Worm (Caenorhabditis elegans) whole organism, mixed stage, embryonic: ENCODE measurements around the gene T02H6.3.

Experiments used
- M03D4.4 ChIP-seq: sonication (generic microtip); optimal IDR thresholded peaks from 2 replicates; lab custom pipeline; 2017; ENCODE audit warnings: mild to moderate bottlenecking, missing genetic modification characterization, missing compliant biosample characterization
- bed-3 ChIP-seq: fragments of 200-800 bp; sonication (Bioruptor generic); optimal IDR thresholded peaks from 3 replicates; lab custom pipeline; 2018; ENCODE audit warnings: mild to moderate bottlenecking, missing genetic modification characterization, moderate library complexity, missing compliant biosample characterization
- ceh-39 ChIP-seq: fragments of 150-350 bp; optimal IDR thresholded peaks from 2 replicates; lab custom pipeline; 2014; ENCODE audit warnings: missing biosample characterization, missing genetic modification characterization
- ceh-43 ChIP-seq: fragments of 200-800 bp; sonication (Bioruptor generic); optimal IDR thresholded peaks from 2 replicates; lab custom pipeline; 2018; ENCODE audit warnings: mild to moderate bottlenecking, missing genetic modification characterization, moderate library complexity, missing compliant biosample characterization
- ces-1 ChIP-seq: fragments of 150-350 bp; optimal IDR thresholded peaks from 2 replicates; lab custom pipeline; 2014; ENCODE audit warnings: missing biosample characterization, missing genetic modification reagents, missing genetic modification characterization
- cnd-1 ChIP-seq: fragments of 200-800 bp; sonication (Bioruptor generic); optimal IDR thresholded peaks from 2 replicates; lab custom pipeline; 2018; ENCODE audit warnings: mild to moderate bottlenecking, missing genetic modification characterization, missing compliant biosample characterization
- drap-1 ChIP-seq: fragments of 200-800 bp; sonication (Bioruptor generic); optimal IDR thresholded peaks from 3 replicates; lab custom pipeline; 2018; ENCODE audit warnings: mild to moderate bottlenecking, missing genetic modification characterization, missing compliant biosample characterization
- elt-3 ChIP-seq: fragments of 150-350 bp; optimal IDR thresholded peaks from 2 replicates; lab custom pipeline; 2014; ENCODE audit warnings: missing biosample characterization, missing genetic modification characterization
- flh-1 ChIP-seq: fragments of 200-800 bp; sonication (Bioruptor generic); optimal IDR thresholded peaks from 2 replicates; lab custom pipeline; 2018; ENCODE audit warnings: mild to moderate bottlenecking, missing genetic modification characterization, moderate library complexity, missing compliant biosample characterization
- ham-2 ChIP-seq: fragments of 200-800 bp; sonication (Bioruptor generic); optimal IDR thresholded peaks from 2 replicates; lab custom pipeline; 2018; ENCODE audit warnings: mild to moderate bottlenecking, missing genetic modification characterization, missing compliant biosample characterization
- hlh-1 ChIP-seq: fragments of 150-350 bp; optimal IDR thresholded peaks from 2 replicates; lab custom pipeline; 2014; ENCODE audit warnings: missing biosample characterization, missing genetic modification reagents, missing genetic modification characterization
- lin-13 ChIP-seq: fragments of 150-350 bp; optimal IDR thresholded peaks from 2 replicates; lab custom pipeline; 2014; ENCODE audit warnings: missing biosample characterization, missing genetic modification characterization
- lin-32 ChIP-seq: fragments of 200-800 bp; sonication (Bioruptor generic); optimal IDR thresholded peaks from 2 replicates; lab custom pipeline; 2018; ENCODE audit warnings: mild to moderate bottlenecking, missing genetic modification characterization, missing compliant biosample characterization
- lsy-2 ChIP-seq: fragments of 150-350 bp; optimal IDR thresholded peaks from 2 replicates; lab custom pipeline; 2014; ENCODE audit warnings: missing biosample characterization, missing genetic modification characterization
- mab-5 ChIP-seq: fragments of 150-350 bp; optimal IDR thresholded peaks from 2 replicates; lab custom pipeline; 2014; ENCODE audit warnings: missing biosample characterization, missing genetic modification characterization
- mep-1 ChIP-seq: fragments of 150-350 bp; optimal IDR thresholded peaks from 2 replicates; lab custom pipeline; 2017; ENCODE audit warnings: missing biosample characterization, missing genetic modification reagents, missing genetic modification characterization, inconsistent platforms
- mls-2 ChIP-seq: sonication (generic microtip); optimal IDR thresholded peaks from 2 replicates; lab custom pipeline; 2016; ENCODE audit warnings: mild to moderate bottlenecking, missing genetic modification characterization, moderate library complexity, missing compliant biosample characterization
- nhr-12 ChIP-seq: fragments of 150-350 bp; optimal IDR thresholded peaks from 2 replicates; lab custom pipeline; 2014; ENCODE audit warnings: missing biosample characterization, missing genetic modification characterization
- nhr-2 ChIP-seq: fragments of 150-350 bp; optimal IDR thresholded peaks from 2 replicates; lab custom pipeline; 2014; ENCODE audit warnings: missing biosample characterization, missing genetic modification characterization
- nhr-237 ChIP-seq: fragments of 150-350 bp; optimal IDR thresholded peaks from 2 replicates; lab custom pipeline; 2014; ENCODE audit warnings: missing biosample characterization, missing genetic modification characterization
- nhr-28 ChIP-seq: fragments of 150-350 bp; optimal IDR thresholded peaks from 2 replicates; lab custom pipeline; 2014; ENCODE audit warnings: missing biosample characterization, missing genetic modification characterization
- nhr-76 ChIP-seq: sonication (generic microtip); optimal IDR thresholded peaks from 2 replicates; lab custom pipeline; 2017; ENCODE audit warnings: missing biosample characterization, missing genetic modification characterization
- sem-2 ChIP-seq: fragments of 200-800 bp; sonication (Bioruptor generic); optimal IDR thresholded peaks from 2 replicates; lab custom pipeline; 2018; ENCODE audit warnings: mild to moderate bottlenecking, missing genetic modification characterization, missing compliant biosample characterization
- snpc-4 ChIP-seq: fragments of 150-350 bp; optimal IDR thresholded peaks from 2 replicates; lab custom pipeline; 2014; ENCODE audit warnings: missing biosample characterization, missing genetic modification characterization
- sptf-1 ChIP-seq: sonication (generic microtip); optimal IDR thresholded peaks from 2 replicates; lab custom pipeline; 2017; ENCODE audit warnings: mild to moderate bottlenecking, missing genetic modification characterization, moderate library complexity, missing compliant biosample characterization
- tbx-8 ChIP-seq: fragments of 200-800 bp; sonication (Bioruptor generic); optimal IDR thresholded peaks from 2 replicates; lab custom pipeline; 2018; ENCODE audit warnings: mild to moderate bottlenecking, missing genetic modification characterization, moderate library complexity, missing compliant biosample characterization
- unc-120 ChIP-seq: sonication (generic microtip); optimal IDR thresholded peaks from 2 replicates; lab custom pipeline; 2017; ENCODE audit warnings: missing genetic modification characterization, missing compliant biosample characterization; ENCODE audit not compliant: poor library complexity, severe bottlenecking
- unc-39 ChIP-seq: fragments of 150-350 bp; optimal IDR thresholded peaks from 2 replicates; lab custom pipeline; 2014; ENCODE audit warnings: missing biosample characterization, missing genetic modification characterization
- unc-62 ChIP-seq: fragments of 150-350 bp; optimal IDR thresholded peaks from 2 replicates; lab custom pipeline; 2014; ENCODE audit warnings: missing biosample characterization, missing genetic modification reagents, missing genetic modification characterization
- ztf-11 ChIP-seq: fragments of 150-350 bp; optimal IDR thresholded peaks from 2 replicates; lab custom pipeline; 2014; ENCODE audit warnings: missing biosample characterization, missing genetic modification characterization

T02H6.3 gene

DNA sequence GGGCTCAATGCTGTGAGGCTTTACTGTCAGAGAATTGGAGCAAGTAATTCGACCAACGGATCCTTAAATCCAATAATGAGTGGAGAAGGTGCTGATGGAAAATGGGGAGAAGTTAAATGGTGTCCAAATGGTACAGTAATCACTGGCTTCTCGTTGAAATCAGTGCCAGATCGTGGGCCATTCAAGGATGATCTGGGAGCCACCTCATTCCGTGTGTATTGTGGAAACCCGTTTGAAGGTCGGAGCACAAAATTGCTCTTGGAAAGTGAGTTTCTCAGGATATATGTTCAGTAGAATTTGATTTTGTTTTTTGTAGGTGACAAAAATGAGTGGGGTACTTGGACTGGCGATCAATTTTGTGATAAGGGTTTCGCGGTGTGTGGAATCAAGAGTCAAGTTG lies 15.8 kb upstream of the T02H6.3 start:
- no peak for TF ChIP-seq unc-62 (GFP tag; lab: Kevin White, UChicago)
- no peak for TF ChIP-seq snpc-4 (tag; lab: Kevin White, UChicago)
- TF ChIP-seq mls-2 (tag; lab: Kevin White, UChicago) = no peak
- no peak for TF ChIP-seq elt-3 (tag; lab: Kevin White, UChicago)
- TF ChIP-seq unc-39 (tag; lab: Kevin White, UChicago) = no peak
- no peak for TF ChIP-seq sptf-1 (tag; lab: Kevin White, UChicago)
- no peak for TF ChIP-seq lsy-2
- no peak for TF ChIP-seq ceh-43 (GFP tag; lab: Kevin White, UChicago)
- no peak for TF ChIP-seq mab-5 (tag; lab: Kevin White, UChicago)
- no peak for TF ChIP-seq nhr-12 (tag; lab: Kevin White, UChicago)
- no peak for TF ChIP-seq bed-3 (GFP tag; lab: Kevin White, UChicago)
- no peak for TF ChIP-seq nhr-237 (tag; lab: Kevin White, UChicago)

- no peak for TF ChIP-seq ceh-43 (GFP tag; lab: Kevin White, UChicago)
- TF ChIP-seq ham-2 = no peak
- no peak for TF ChIP-seq unc-120 (tag; lab: Kevin White, UChicago)
- no peak for TF ChIP-seq lsy-2
- TF ChIP-seq lin-13 (tag; lab: Kevin White, UChicago) = no peak
- no peak for TF ChIP-seq nhr-76 (tag; lab: Kevin White, UChicago)
- TF ChIP-seq, all 35 proteins: peak for 0
Observed at ce11 chrII:678581-678980, 13.1 kb upstream of the T02H6.3 start, which contains the start of gene T02H6.9. TSS of gene T02H6.9 (plus strand) at chrII:678881.

DNA sequence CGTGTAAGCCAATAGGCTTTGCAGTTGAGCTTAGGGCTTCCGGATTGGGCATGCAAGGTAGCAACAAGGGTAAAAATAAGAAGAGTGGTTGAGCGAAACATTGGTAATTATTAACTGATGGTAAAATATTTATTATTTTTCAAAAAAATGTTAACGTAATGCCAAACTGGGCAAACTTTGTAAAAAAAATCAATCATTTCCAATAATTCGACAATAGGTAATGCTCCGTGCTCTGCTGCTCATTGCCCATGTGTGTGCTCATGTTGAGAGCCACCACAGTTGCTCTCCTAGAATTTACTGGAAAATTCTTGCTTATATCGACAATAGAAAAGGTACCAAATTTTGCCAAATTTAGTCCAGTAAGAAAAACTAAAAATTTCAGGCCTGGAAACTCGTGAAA lies 11.0 kb upstream of the T02H6.3 start, which contains the start of the genes T02H6.10 and T02H6.8:
T02H6.10 (minus strand) TSS at position 101 of the 400 bp plus-strand sequence.
T02H6.8 (plus strand) TSS at position 221 of the 400 bp plus-strand sequence.
- no peak for TF ChIP-seq M03D4.4 (tag; lab: Kevin White, UChicago)
- TF ChIP-seq sem-2 (GFP tag; lab: Kevin White, UChicago) = no peak
- TF ChIP-seq cnd-1 (tag; lab: Kevin White, UChicago) = no peak
- TF ChIP-seq mls-2 (tag; lab: Kevin White, UChicago) = no peak
- TF ChIP-seq nhr-28 (tag; lab: Kevin White, UChicago) = no peak
- TF ChIP-seq ztf-11 (tag; lab: Kevin White, UChicago) = no peak
- no peak for TF ChIP-seq lin-13 (tag; lab: Kevin White, UChicago)
- TF ChIP-seq hlh-1 (tag; lab: Kevin White, UChicago) = no peak
- TF ChIP-seq bed-3 (GFP tag; lab: Kevin White, UChicago) = no peak
- no peak for TF ChIP-seq tbx-8 (GFP tag; lab: Kevin White, UChicago)
- TF ChIP-seq unc-62 (GFP tag; lab: Kevin White, UChicago) = no peak
- TF ChIP-seq ceh-39 (tag; lab: Kevin White, UChicago) = no peak
- TF ChIP-seq ces-1 (GFP tag; lab: Kevin White, UChicago) = no peak
- no peak for TF ChIP-seq lsy-2
- TF ChIP-seq mab-5 (tag; lab: Kevin White, UChicago) = no peak
- no peak for TF ChIP-seq flh-1 (GFP tag; lab: Kevin White, UChicago)
- TF ChIP-seq ceh-43 (GFP tag; lab: Kevin White, UChicago) = no peak
- TF ChIP-seq elt-3 (tag; lab: Kevin White, UChicago) = no peak
- no peak for TF ChIP-seq nhr-12 (tag; lab: Kevin White, UChicago)

- TF ChIP-seq ztf-11 (tag; lab: Kevin White, UChicago) = no peak
- TF ChIP-seq unc-39 (tag; lab: Kevin White, UChicago) = no peak
- no peak for TF ChIP-seq drap-1 (GFP tag; lab: Kevin White, UChicago)
- no peak for TF ChIP-seq unc-62 (GFP tag; lab: Kevin White, UChicago)
- TF ChIP-seq nhr-76 (tag; lab: Kevin White, UChicago) = no peak
- TF ChIP-seq mep-1 (tag; lab: Kevin White, UChicago) = no peak
- no peak for TF ChIP-seq tbx-8 (GFP tag; lab: Kevin White, UChicago)
Observed at ce11 chrII:682326-682725, 9.3 kb upstream of the T02H6.3 start, which contains the start of gene T02H6.7. TSS of gene T02H6.7 (plus strand) at chrII:682626.

- TF ChIP-seq nhr-2 (tag; lab: Kevin White, UChicago) (no peak), hlh-1 (tag; lab: Kevin White, UChicago) (peak; percentile 63), lin-32 (GFP tag; lab: Kevin White, UChicago) (no peak), snpc-4 (tag; lab: Kevin White, UChicago) (no peak), tbx-8 (GFP tag; lab: Kevin White, UChicago) (no peak), unc-39 (tag; lab: Kevin White, UChicago) (no peak), nhr-28 (tag; lab: Kevin White, UChicago) (no peak)
Observed at ce11 chrII:683467-683866, 8.2 kb upstream of the T02H6.3 start, which contains the start of gene T02H6.6. TSS of gene T02H6.6 (plus strand) at chrII:683767.
